Worm (Caenorhabditis elegans): ENCODE results near the gene srsx-14.
A peak's percentile ranks its signal among the peaks of the same experiment; 100 is the strongest.

The srsx-14 gene

DNA sequence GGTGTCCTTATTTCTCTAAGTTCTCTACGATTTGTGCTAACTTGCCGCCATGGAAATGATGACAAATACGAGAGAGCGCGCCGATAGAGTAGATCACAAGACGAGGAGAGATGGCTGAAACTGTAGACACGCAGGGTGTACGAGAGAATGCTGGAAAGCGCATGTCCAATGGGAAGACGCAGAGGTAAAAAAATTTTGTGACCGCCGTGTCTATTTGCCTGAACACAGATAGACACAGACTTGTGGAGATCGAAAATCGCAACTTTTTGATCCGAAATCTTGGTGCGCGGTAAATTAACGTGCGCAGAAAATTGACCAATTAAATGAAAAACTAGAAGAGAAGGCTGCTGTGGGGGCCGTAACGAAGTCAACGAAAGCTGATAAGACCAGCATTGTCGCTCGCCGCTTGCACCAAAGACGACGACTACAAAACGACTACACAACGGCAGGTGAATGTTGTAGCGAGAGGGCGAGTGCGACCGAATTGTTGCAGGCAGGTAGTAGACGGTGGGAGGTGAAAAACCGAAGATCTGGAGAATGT, 30.2 kb upstream of the srsx-14 start:
- TF ChIP-seq nhr-11 (tag; optimal IDR thresholded peaks at IDR 0.05) (peak; percentile 67), aly-2 (tag; optimal IDR thresholded peaks at IDR 0.05) (no peak), elt-3 (tag; optimal IDR thresholded peaks at IDR 0.05) (no peak), jun-1 (tag; optimal IDR thresholded peaks at IDR 0.05) (peak; percentile 70), nhr-237 (tag; optimal IDR thresholded peaks at IDR 0.05) (no peak), nhr-43 (tag; optimal IDR thresholded peaks at IDR 0.05; ENCODE audit: poor library complexity, severe bottlenecking) (peak; percentile 94), snpc-4 (tag; optimal IDR thresholded peaks at IDR 0.05) (peak; percentile 37), ceh-28 (tag; optimal IDR thresholded peaks at IDR 0.05) (peak; percentile 67), lsy-12 (tag; optimal IDR thresholded peaks at IDR 0.05) (peak; percentile 49), nfya-1 (tag; optimal IDR thresholded peaks at IDR 0.05; ENCODE audit: insufficient read depth) (peak; percentile 84), nhr-28 (tag; optimal IDR thresholded peaks at IDR 0.05) (no peak), mml-1 (tag; optimal IDR thresholded peaks at IDR 0.05) (no peak), unc-62 (GFP tag; optimal IDR thresholded peaks at IDR 0.05) (no peak), tbx-2 (tag; optimal IDR thresholded peaks at IDR 0.05) (peak; percentile 59), ZK546.5 (tag; optimal IDR thresholded peaks at IDR 0.05) (no peak), eor-1 (tag; optimal IDR thresholded peaks at IDR 0.05) (no peak), pha-4 (tag; optimal IDR thresholded peaks at IDR 0.05) (peak; percentile 81), hmg-11 (tag; optimal IDR thresholded peaks at IDR 0.05) (peak; percentile 31), nhr-76 (tag; optimal IDR thresholded peaks at IDR 0.05) (no peak), ceh-16 (tag; optimal IDR thresholded peaks at IDR 0.05) (no peak), R02D3.7 (tag; optimal IDR thresholded peaks at IDR 0.05) (peak; percentile 46), unc-39 (tag; optimal IDR thresholded peaks at IDR 0.05) (no peak), zag-1 (tag; optimal IDR thresholded peaks at IDR 0.05) (no peak), elt-2 (tag; optimal IDR thresholded peaks at IDR 0.05) (peak; percentile 47), nhr-25 (tag; optimal IDR thresholded peaks at IDR 0.05) (peak; percentile 94), nhr-23 (tag; optimal IDR thresholded peaks at IDR 0.05) (peak; percentile 94), ztf-4 (tag; optimal IDR thresholded peaks at IDR 0.05) (peak; percentile 36), ceh-9 (tag; optimal IDR thresholded peaks at IDR 0.05) (no peak), nhr-77 (tag; optimal IDR thresholded peaks at IDR 0.05) (no peak), lin-39 (tag; optimal IDR thresholded peaks at IDR 0.05) (peak; percentile 12), pqm-1 (tag; optimal IDR thresholded peaks at IDR 0.05) (peak; percentile 23), lin-15B (tag; optimal IDR thresholded peaks at IDR 0.05) (peak; percentile 62)

DNA sequence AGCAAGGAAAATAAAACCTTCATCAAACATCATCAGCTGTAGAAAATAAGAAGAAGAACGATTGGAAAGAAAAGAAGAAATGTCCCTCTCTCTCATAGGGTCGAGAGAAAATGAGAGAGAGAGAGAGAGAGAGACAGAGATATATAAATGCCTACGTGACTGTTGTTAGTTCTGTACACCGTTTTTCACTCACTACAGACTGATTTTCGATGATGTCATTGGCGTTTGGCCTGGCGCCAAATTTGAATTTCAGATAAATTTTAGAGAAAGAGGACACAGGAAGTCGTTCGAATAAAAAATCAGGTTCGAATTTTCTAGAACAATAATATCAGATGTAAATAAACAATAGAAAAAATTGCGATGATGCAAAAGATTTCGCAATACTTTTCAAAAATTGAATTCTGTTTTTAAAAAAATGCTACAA, 29.0 kb upstream of the srsx-14 start:
- TF ChIP-seq ceh-9 (tag; optimal IDR thresholded peaks at IDR 0.05) (no peak), nhr-28 (tag; optimal IDR thresholded peaks at IDR 0.05) (no peak), nfya-1 (tag; optimal IDR thresholded peaks at IDR 0.05; ENCODE audit: insufficient read depth) (peak; percentile 46), sea-2 (GFP tag; optimal IDR thresholded peaks at IDR 0.05) (no peak), elt-2 (tag; optimal IDR thresholded peaks at IDR 0.05) (peak; percentile 51), nhr-76 (tag; optimal IDR thresholded peaks at IDR 0.05) (no peak), unc-39 (tag; optimal IDR thresholded peaks at IDR 0.05) (no peak), snpc-4 (tag; optimal IDR thresholded peaks at IDR 0.05) (no peak), fkh-2 (tag; optimal IDR thresholded peaks at IDR 0.05) (no peak), nhr-25 (tag; optimal IDR thresholded peaks at IDR 0.05) (peak; percentile 84), mdl-1 (tag; optimal IDR thresholded peaks at IDR 0.05) (no peak), elt-3 (tag; optimal IDR thresholded peaks at IDR 0.05) (peak in 1 of 3 experiments; percentile 5), lsy-12 (tag; optimal IDR thresholded peaks at IDR 0.05) (peak; percentile 36), lin-39 (tag; optimal IDR thresholded peaks at IDR 0.05) (no peak), eor-1 (tag; optimal IDR thresholded peaks at IDR 0.05) (no peak), nhr-237 (tag; optimal IDR thresholded peaks at IDR 0.05) (no peak), tbx-2 (tag; optimal IDR thresholded peaks at IDR 0.05) (no peak), ZK546.5 (tag; optimal IDR thresholded peaks at IDR 0.05) (no peak), nhr-77 (tag; optimal IDR thresholded peaks at IDR 0.05) (no peak), pha-4 (tag; optimal IDR thresholded peaks at IDR 0.05) (peak; percentile 24), ceh-16 (tag; optimal IDR thresholded peaks at IDR 0.05) (no peak), unc-62 (GFP tag; optimal IDR thresholded peaks at IDR 0.05) (no peak), ama-1 (optimal IDR thresholded peaks at IDR 0.05) (no peak), ztf-11 (tag; optimal IDR thresholded peaks at IDR 0.05) (no peak), daf-12 (tag; optimal IDR thresholded peaks at IDR 0.05) (no peak), ztf-4 (tag; optimal IDR thresholded peaks at IDR 0.05) (no peak), nhr-11 (tag; optimal IDR thresholded peaks at IDR 0.05) (no peak), fos-1 (tag; optimal IDR thresholded peaks at IDR 0.05) (no peak), nhr-67 (tag; optimal IDR thresholded peaks at IDR 0.05) (no peak), R02D3.7 (tag; optimal IDR thresholded peaks at IDR 0.05) (peak; percentile 49), aly-2 (tag; optimal IDR thresholded peaks at IDR 0.05) (no peak), zag-1 (tag; optimal IDR thresholded peaks at IDR 0.05) (no peak), egl-27 (tag; optimal IDR thresholded peaks at IDR 0.05) (peak; percentile 29), lin-15B (tag; optimal IDR thresholded peaks at IDR 0.05) (peak; percentile 94), ceh-28 (tag; optimal IDR thresholded peaks at IDR 0.05) (no peak), ceh-82 (tag; optimal IDR thresholded peaks at IDR 0.05) (no peak), skn-1 (tag; optimal IDR thresholded peaks at IDR 0.05) (no peak), egl-5 (tag; optimal IDR thresholded peaks at IDR 0.05) (no peak), fkh-10 (GFP tag; optimal IDR thresholded peaks at IDR 0.05) (no peak), elt-1 (tag; optimal IDR thresholded peaks at IDR 0.05) (no peak), nhr-23 (tag; optimal IDR thresholded peaks at IDR 0.05) (peak; percentile 87), nhr-12 (tag; optimal IDR thresholded peaks at IDR 0.05) (no peak), pqm-1 (tag; optimal IDR thresholded peaks at IDR 0.05) (peak; percentile 72), jun-1 (tag; optimal IDR thresholded peaks at IDR 0.05) (peak; percentile 66), nhr-43 (tag; optimal IDR thresholded peaks at IDR 0.05; ENCODE audit: poor library complexity, severe bottlenecking) (peak; percentile 87), mml-1 (tag; optimal IDR thresholded peaks at IDR 0.05) (no peak)
